Worm (Caenorhabditis elegans) whole organism, L3 larva: ENCODE measurements around the gene F56D6.13.
A peak's percentile ranks its signal among the peaks of the same experiment; 100 is the strongest.

Experiments used
- ZK546.5 ChIP-seq: sonication (generic microtip); optimal IDR thresholded peaks from 2 replicates; lab custom pipeline; 2017; ENCODE audit warnings: missing biosample characterization, missing genetic modification characterization
- aly-2 ChIP-seq: fragments of 150-350 bp; optimal IDR thresholded peaks from 2 replicates; lab custom pipeline; 2014; ENCODE audit warnings: missing biosample characterization, missing genetic modification characterization
- ama-1 ChIP-seq: fragments of 150-350 bp; optimal IDR thresholded peaks from 2 replicates; lab custom pipeline; 2018
- ceh-16 ChIP-seq: sonication (generic microtip); optimal IDR thresholded peaks from 2 replicates; lab custom pipeline; 2017; ENCODE audit warnings: missing biosample characterization, missing genetic modification characterization
- ceh-28 ChIP-seq: fragments of 150-350 bp; optimal IDR thresholded peaks from 2 replicates; lab custom pipeline; 2014; ENCODE audit warnings: missing biosample characterization, missing genetic modification reagents, missing genetic modification characterization
- ceh-82 ChIP-seq: fragments of 150-350 bp; optimal IDR thresholded peaks from 2 replicates; lab custom pipeline; 2014; ENCODE audit warnings: missing biosample characterization, missing genetic modification characterization
- ceh-9 ChIP-seq: sonication (generic microtip); optimal IDR thresholded peaks from 2 replicates; lab custom pipeline; 2018; ENCODE audit warnings: missing biosample characterization, missing genetic modification characterization
- daf-12 ChIP-seq: fragments of 150-350 bp; optimal IDR thresholded peaks from 2 replicates; lab custom pipeline; 2014; ENCODE audit warnings: missing biosample characterization, missing genetic modification reagents, missing genetic modification characterization
- egl-27 ChIP-seq: sonication (generic microtip); optimal IDR thresholded peaks from 4 replicates; lab custom pipeline; 2017; ENCODE audit warnings: missing biosample characterization, missing genetic modification reagents, missing genetic modification characterization
- elt-1 ChIP-seq: fragments of 150-350 bp; optimal IDR thresholded peaks from 2 replicates; lab custom pipeline; 2014; ENCODE audit warnings: missing biosample characterization, missing genetic modification characterization
- elt-2 ChIP-seq: sonication (generic microtip); optimal IDR thresholded peaks from 2 replicates; lab custom pipeline; 2016; ENCODE audit warnings: missing genetic modification reagents, mild to moderate bottlenecking, missing genetic modification characterization, missing compliant biosample characterization
- elt-3 ChIP-seq, 3 experiments: fragments of 150-350 bp in 1 of 3; sonication (generic microtip) in 2 of 3; optimal IDR thresholded peaks; 2 replicates in 2 of 3; 4 replicates in 1 of 3; lab custom pipeline; 2014 to 2017; ENCODE audit warnings: missing biosample characterization in 3 of 3, missing genetic modification characterization in 3 of 3
- eor-1 ChIP-seq, 2 experiments: fragments of 150-350 bp; optimal IDR thresholded peaks; 2 replicates each; lab custom pipeline; 2014 to 2018; ENCODE audit warnings: missing biosample characterization in 2 of 2, missing genetic modification characterization in 2 of 2
- fkh-10 ChIP-seq: sonication (generic microtip); optimal IDR thresholded peaks from 2 replicates; lab custom pipeline; 2017; ENCODE audit warnings: missing biosample characterization, missing genetic modification reagents, missing genetic modification characterization
- fkh-2 ChIP-seq: fragments of 150-350 bp; optimal IDR thresholded peaks from 2 replicates; lab custom pipeline; 2014; ENCODE audit warnings: missing biosample characterization, missing genetic modification reagents, missing genetic modification characterization
- fos-1 ChIP-seq: fragments of 150-350 bp; optimal IDR thresholded peaks from 2 replicates; lab custom pipeline; 2014; ENCODE audit warnings: missing biosample characterization, missing genetic modification characterization
- jun-1 ChIP-seq: fragments of 150-350 bp; optimal IDR thresholded peaks from 2 replicates; lab custom pipeline; 2014; ENCODE audit warnings: missing biosample characterization, missing genetic modification reagents, missing genetic modification characterization
- lin-15B ChIP-seq: fragments of 150-350 bp; optimal IDR thresholded peaks from 2 replicates; lab custom pipeline; 2014; ENCODE audit warnings: missing biosample characterization, missing genetic modification characterization
- lin-39 ChIP-seq: fragments of 150-350 bp; optimal IDR thresholded peaks from 2 replicates; lab custom pipeline; 2018; ENCODE audit warnings: missing biosample characterization, missing genetic modification reagents, missing genetic modification characterization
- lsy-12 ChIP-seq: sonication (generic microtip); optimal IDR thresholded peaks from 2 replicates; lab custom pipeline; 2016; ENCODE audit warnings: mild to moderate bottlenecking, missing genetic modification characterization, missing compliant biosample characterization
- nhr-23 ChIP-seq: fragments of 150-350 bp; optimal IDR thresholded peaks from 2 replicates; lab custom pipeline; 2014; ENCODE audit warnings: missing biosample characterization, missing genetic modification reagents, missing genetic modification characterization
- nhr-237 ChIP-seq: fragments of 150-350 bp; optimal IDR thresholded peaks from 2 replicates; lab custom pipeline; 2014; ENCODE audit warnings: missing biosample characterization, missing genetic modification characterization
- nhr-25 ChIP-seq: sonication (generic microtip); optimal IDR thresholded peaks from 2 replicates; lab custom pipeline; 2017; ENCODE audit warnings: missing biosample characterization, missing genetic modification characterization
- nhr-28 ChIP-seq: fragments of 150-350 bp; optimal IDR thresholded peaks from 2 replicates; lab custom pipeline; 2014; ENCODE audit warnings: missing biosample characterization, missing genetic modification characterization
- nhr-67 ChIP-seq: fragments of 150-350 bp; optimal IDR thresholded peaks from 2 replicates; lab custom pipeline; 2014; ENCODE audit warnings: missing biosample characterization, missing genetic modification characterization
- nhr-76 ChIP-seq: fragments of 150-350 bp; sonication (generic microtip); optimal IDR thresholded peaks from 5 replicates; lab custom pipeline; 2014; ENCODE audit warnings: missing biosample characterization, missing genetic modification characterization
- nhr-77 ChIP-seq: fragments of 150-350 bp; optimal IDR thresholded peaks from 2 replicates; lab custom pipeline; 2014; ENCODE audit warnings: missing biosample characterization, missing genetic modification characterization
- pha-4 ChIP-seq: fragments of 150-350 bp; optimal IDR thresholded peaks from 2 replicates; lab custom pipeline; 2014; ENCODE audit warnings: missing biosample characterization, missing genetic modification reagents, missing genetic modification characterization
- pqm-1 ChIP-seq: fragments of 150-350 bp; optimal IDR thresholded peaks from 2 replicates; lab custom pipeline; 2017; ENCODE audit warnings: missing biosample characterization, missing genetic modification characterization, inconsistent platforms
- sea-2 ChIP-seq: fragments of 150-350 bp; sonication (generic microtip); optimal IDR thresholded peaks from 4 replicates; lab custom pipeline; 2014; ENCODE audit warnings: missing biosample characterization, missing genetic modification reagents, missing genetic modification characterization
- skn-1 ChIP-seq: fragments of 150-350 bp; optimal IDR thresholded peaks from 2 replicates; lab custom pipeline; 2014; ENCODE audit warnings: missing biosample characterization, missing genetic modification characterization
- snpc-4 ChIP-seq: fragments of 150-350 bp; optimal IDR thresholded peaks from 2 replicates; lab custom pipeline; 2014; ENCODE audit warnings: missing biosample characterization, missing genetic modification characterization
- tbx-2 ChIP-seq: sonication (generic microtip); optimal IDR thresholded peaks from 2 replicates; lab custom pipeline; 2016; ENCODE audit warnings: mild to moderate bottlenecking, missing genetic modification characterization, missing compliant biosample characterization
- unc-62 ChIP-seq: fragments of 150-350 bp; sonication (generic microtip); optimal IDR thresholded peaks from 4 replicates; lab custom pipeline; 2014; ENCODE audit warnings: missing biosample characterization, missing genetic modification reagents, missing genetic modification characterization
- zag-1 ChIP-seq: fragments of 150-350 bp; optimal IDR thresholded peaks from 2 replicates; lab custom pipeline; 2014; ENCODE audit warnings: missing biosample characterization, missing genetic modification characterization
- ztf-11 ChIP-seq: fragments of 150-350 bp; optimal IDR thresholded peaks from 2 replicates; lab custom pipeline; 2014; ENCODE audit warnings: missing biosample characterization, missing genetic modification characterization
- ztf-4 ChIP-seq: fragments of 150-350 bp; optimal IDR thresholded peaks from 2 replicates; lab custom pipeline; 2014; ENCODE audit warnings: missing biosample characterization, missing genetic modification characterization

Gene F56D6.13

DNA sequence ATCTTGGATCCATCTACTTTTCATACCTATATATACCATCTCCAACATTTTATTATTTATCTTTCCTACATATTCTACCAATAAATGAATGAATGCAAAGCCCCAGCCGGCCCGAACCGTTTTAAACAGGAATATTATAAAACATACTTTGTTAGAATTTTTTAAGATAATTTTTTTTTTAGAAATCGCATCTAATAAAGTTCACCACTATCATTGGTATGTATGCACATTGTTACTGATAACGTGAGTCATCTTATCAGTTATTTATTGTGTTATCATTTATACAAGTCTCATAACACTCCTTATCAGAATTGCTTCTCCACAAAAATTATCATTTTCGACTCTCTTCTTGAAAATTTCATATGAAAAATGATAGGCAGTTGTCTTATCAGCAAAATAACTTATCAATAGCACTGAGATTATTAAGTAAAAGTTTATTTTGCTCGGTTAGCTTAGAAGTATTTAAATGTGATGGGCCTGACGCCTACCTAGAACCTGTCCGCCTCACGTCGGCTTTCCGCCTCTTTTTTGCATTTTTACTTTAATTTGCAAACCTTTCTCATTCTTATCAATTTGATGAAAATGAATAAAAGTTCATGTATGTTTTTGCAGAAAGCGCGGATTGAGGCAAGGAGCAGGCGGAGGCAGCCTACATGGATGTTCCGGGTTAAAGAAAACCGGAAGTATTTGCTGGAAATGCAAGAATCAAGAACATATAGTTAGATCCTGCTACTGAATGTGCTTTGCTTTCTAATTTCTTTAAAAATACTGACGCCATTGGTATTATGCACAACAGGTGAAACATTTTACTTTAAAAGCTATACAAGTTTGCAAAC lies 9.3 kb upstream of the F56D6.13 start, which contains the start of gene srz-62:
TSS of gene srz-62 (plus strand) at position 786 of the 836 bp plus-strand sequence.
- TF ChIP-seq fkh-10 (GFP tag; lab: Kevin White, UChicago) (no peak), pha-4 (peak; percentile 91), pqm-1 (tag; lab: Kevin White, UChicago) (peak; percentile 100), jun-1 (peak; percentile 98), elt-2 (tag; lab: Kevin White, UChicago) (peak; percentile 100), daf-12 (tag; lab: Kevin White, UChicago) (no peak), ztf-4 (tag; lab: Kevin White, UChicago) (no peak), fos-1 (tag; lab: Kevin White, UChicago) (peak; percentile 82), ceh-16 (no peak), egl-27 (peak; percentile 92), nhr-28 (tag; lab: Kevin White, UChicago) (no peak)

DNA sequence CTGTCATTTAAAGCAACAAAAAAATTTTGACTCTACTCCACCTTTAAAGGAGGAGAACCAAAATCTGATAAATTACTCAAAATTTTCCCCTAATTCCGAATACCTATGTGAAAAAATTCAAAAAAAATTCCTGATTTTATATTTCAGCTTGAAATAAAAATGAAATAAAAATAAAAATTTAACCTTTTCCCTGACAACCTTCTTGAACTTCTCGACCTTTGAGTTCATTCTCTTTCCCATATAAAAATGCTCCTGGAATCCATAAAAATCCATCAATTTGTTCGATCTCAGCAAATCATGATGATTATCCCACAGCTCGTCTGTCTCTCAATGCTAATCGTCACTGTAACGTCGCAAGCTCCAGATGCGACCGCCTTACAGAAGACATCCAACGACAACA lies 6.3 kb upstream of the F56D6.13 start, which contains the start of gene F56D6.6:
TSS of gene F56D6.6 (plus strand) at position 301 of the 400 bp plus-strand sequence.
- TF ChIP-seq ZK546.5 (tag; lab: Kevin White, UChicago) (no peak), ztf-4 (tag; lab: Kevin White, UChicago) (no peak), nhr-25 (no peak), elt-1 (no peak), snpc-4 (no peak)

DNA sequence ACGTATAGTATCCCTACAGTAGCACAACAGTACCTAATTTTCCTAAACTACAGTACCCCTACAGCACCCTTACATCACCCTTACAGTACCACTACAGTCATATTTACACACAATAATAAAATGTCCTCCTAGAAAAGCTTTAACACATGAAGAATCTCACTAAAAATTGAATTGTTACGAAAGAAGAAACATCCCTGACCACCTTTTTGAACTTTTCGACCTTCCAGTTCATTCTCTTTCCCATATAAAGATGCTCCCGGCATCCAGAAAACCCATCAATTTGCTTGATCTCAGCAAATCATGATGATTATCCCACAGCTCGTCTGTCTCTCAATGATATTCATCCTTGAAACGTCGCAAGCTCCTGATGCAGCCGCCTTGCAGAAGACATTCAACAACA lies 4.6 kb upstream of the F56D6.13 start, which contains the start of gene F56D6.21:
TSS of gene F56D6.21 (plus strand) at position 301 of the 400 bp plus-strand sequence.
- TF ChIP-seq aly-2 (tag; lab: Kevin White, UChicago): no peak

DNA sequence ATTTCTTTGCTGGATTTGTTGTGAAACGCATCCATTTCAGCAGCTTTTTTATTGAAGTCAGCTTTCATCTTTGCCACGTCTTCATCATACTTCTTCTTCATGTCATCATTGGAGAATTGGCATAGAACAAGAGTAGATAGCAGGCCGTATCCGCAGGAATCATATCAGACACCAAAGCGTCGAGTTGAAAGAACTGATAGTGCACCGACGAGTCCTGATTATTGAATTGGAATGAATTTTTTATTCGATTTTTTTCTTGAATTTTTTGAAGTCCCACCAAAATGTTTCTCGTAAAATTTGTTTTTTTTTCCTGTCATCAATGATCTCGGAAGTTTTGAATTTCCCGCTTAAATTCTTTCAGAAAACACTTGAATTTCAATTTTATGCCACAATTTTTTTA lies 2.8 kb upstream of the F56D6.13 start, which contains the start of gene F56D6.11:
TSS of gene F56D6.11 (minus strand) at position 101 of the 400 bp plus-strand sequence.
- TF ChIP-seq ZK546.5 (tag; lab: Kevin White, UChicago): no peak
- TF ChIP-seq ztf-11 (tag; lab: Kevin White, UChicago): no peak
- no peak for TF ChIP-seq lin-39 (tag; lab: Kevin White, UChicago)
- no peak for TF ChIP-seq ceh-9 (tag; lab: Kevin White, UChicago)
- TF ChIP-seq fkh-10 (GFP tag; lab: Kevin White, UChicago): no peak
- no peak for TF ChIP-seq ceh-82 (tag; lab: Kevin White, UChicago)
- TF ChIP-seq lin-15B: no peak
- no peak for TF ChIP-seq pqm-1 (tag; lab: Kevin White, UChicago)
- no peak for TF ChIP-seq ceh-16
- TF ChIP-seq ceh-28: no peak
- TF ChIP-seq tbx-2: no peak
- no peak for TF ChIP-seq snpc-4
- TF ChIP-seq egl-27: no peak
- TF ChIP-seq elt-2 (tag; lab: Kevin White, UChicago): no peak
- no peak for TF ChIP-seq eor-1 (tag; optimal IDR thresholded peaks at IDR 0.05; lab: Kevin White, UChicago)
- TF ChIP-seq fos-1 (tag; lab: Kevin White, UChicago): no peak
- no peak for TF ChIP-seq nhr-76 (tag; lab: Kevin White, UChicago)
- TF ChIP-seq ztf-4 (tag; lab: Kevin White, UChicago): no peak
- no peak for TF ChIP-seq elt-1
- no peak for TF ChIP-seq elt-3 (tag; optimal IDR thresholded peaks at IDR 0.05; lab: Kevin White, UChicago)

DNA sequence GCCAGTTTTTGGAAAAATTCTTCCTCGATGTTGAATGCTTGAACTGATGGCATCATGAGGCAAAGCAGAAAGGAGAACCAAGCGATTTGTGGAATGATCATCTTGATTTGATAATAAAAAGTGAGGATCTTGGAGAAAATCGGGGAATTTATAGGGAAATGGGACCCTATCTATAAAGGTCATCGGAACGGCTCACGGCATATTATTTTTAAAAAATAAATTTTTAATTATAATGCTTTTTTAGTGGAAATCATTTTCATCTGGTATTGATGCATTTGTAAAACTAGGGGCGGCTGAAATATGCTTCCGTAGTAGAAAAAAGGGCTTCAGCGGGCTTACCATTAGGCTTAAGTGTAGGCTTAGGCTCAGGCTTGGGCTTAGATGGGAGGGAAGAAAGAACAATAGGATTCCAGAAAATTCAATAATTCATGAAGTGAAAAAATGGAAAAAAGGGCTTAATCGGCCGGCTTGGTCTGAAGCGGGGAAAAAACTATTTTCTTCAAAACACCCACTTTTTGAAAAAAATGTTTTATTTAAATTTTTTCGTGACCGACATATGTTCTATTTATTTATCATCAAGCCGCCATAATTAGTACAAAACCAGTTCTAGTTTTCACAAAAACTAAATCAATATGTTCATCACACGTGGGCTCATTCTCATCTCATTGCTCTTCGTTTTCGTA lies 1.6 kb upstream of the F56D6.13 start, which contains the start of the genes F56D6.22 and F56D6.12:
TSS of gene F56D6.22 (minus strand) at position 101 of the 683 bp plus-strand sequence.
TSS of gene F56D6.12 (plus strand) at position 633 of the 683 bp plus-strand sequence.
- TF ChIP-seq zag-1: no peak
- no peak for TF ChIP-seq ceh-16
- TF ChIP-seq ceh-9 (tag; lab: Kevin White, UChicago): no peak
- TF ChIP-seq ama-1 (lab: Kevin White, UChicago): no peak
- no peak for TF ChIP-seq skn-1 (tag; lab: Kevin White, UChicago)
- TF ChIP-seq lsy-12 (tag; lab: Kevin White, UChicago): no peak
- no peak for TF ChIP-seq eor-1 (tag; optimal IDR thresholded peaks at IDR 0.05; lab: Kevin White, UChicago)
- TF ChIP-seq nhr-237 (tag; lab: Kevin White, UChicago): no peak
- TF ChIP-seq sea-2 (GFP tag; lab: Kevin White, UChicago): no peak
- TF ChIP-seq unc-62: no peak
- no peak for TF ChIP-seq nhr-23 (tag; lab: Kevin White, UChicago)
- TF ChIP-seq nhr-28 (tag; lab: Kevin White, UChicago): no peak
- TF ChIP-seq nhr-67 (tag; lab: Kevin White, UChicago): no peak
- TF ChIP-seq fkh-2 (tag; lab: Kevin White, UChicago): no peak
- no peak for TF ChIP-seq nhr-25
- TF ChIP-seq snpc-4: no peak
- no peak for TF ChIP-seq egl-27
- no peak for TF ChIP-seq nhr-77 (tag; lab: Kevin White, UChicago)
- TF ChIP-seq elt-3 (tag; optimal IDR thresholded peaks at IDR 0.05; lab: Kevin White, UChicago): no peak
